Fruit fly (Drosophila melanogaster): Measurements from ENCODE around the gene Met.

Met gene

dm6 chrX:11576540-11576939 is 39.4 kb upstream of the Met start, which contains the start of gene CG11695 (continued):
- no peak for TF ChIP-seq hb (GFP tag; IDR thresholded peaks at IDR 0.05; ENCODE audit: partially characterized antibody)
- peak; percentile 35 for TF ChIP-seq CG10209 (GFP tag; optimal IDR thresholded peaks at IDR 0.05)
- TF ChIP-seq HLH3B (GFP tag; IDR thresholded peaks at IDR 0.05) = peak; percentile 37; the same call in 1 of the 2 replicates
- TF ChIP-seq CG6689 (GFP tag; IDR thresholded peaks at IDR 0.05) = peak; percentile 72
- TF ChIP-seq otp (GFP tag; IDR thresholded peaks at IDR 0.05) = no peak
- TF ChIP-seq CG9727 (GFP tag; optimal IDR thresholded peaks at IDR 0.05) = peak; percentile 52
- no peak for TF ChIP-seq CG13123 (GFP tag; optimal IDR thresholded peaks at IDR 0.05)
- peak; percentile 52 for TF ChIP-seq Dip3 (GFP tag; optimal IDR thresholded peaks at IDR 0.05)
- TF ChIP-seq CG34376 (GFP tag; optimal IDR thresholded peaks at IDR 0.05) = peak; percentile 58
- peak; percentile 65 for TF ChIP-seq Mad (GFP tag; optimal IDR thresholded peaks at IDR 0.05)
- no peak for TF ChIP-seq tio (GFP tag; optimal IDR thresholded peaks at IDR 0.05)
- no peak for TF ChIP-seq shn (GFP tag; optimal IDR thresholded peaks at IDR 0.05)
- TF ChIP-seq CG6813 (GFP tag; optimal IDR thresholded peaks at IDR 0.05) = no peak
- no peak for TF ChIP-seq zen2 (GFP tag; IDR thresholded peaks at IDR 0.05; ENCODE audit: partially characterized antibody)
- TF ChIP-seq CG7786 (GFP tag; optimal IDR thresholded peaks at IDR 0.05) = no peak
- no peak for TF ChIP-seq CG10462 (GFP tag; optimal IDR thresholded peaks at IDR 0.05)
- TF ChIP-seq CG31224 (GFP tag; IDR thresholded peaks at IDR 0.05) = no peak
- TF ChIP-seq CG15514 (GFP tag; optimal IDR thresholded peaks at IDR 0.05) = peak; percentile 81
- TF ChIP-seq Hr51 (GFP tag; optimal IDR thresholded peaks at IDR 0.05) = peak; percentile 5 to 66
- TF ChIP-seq stc (GFP tag; IDR thresholded peaks at IDR 0.05) = no peak; the same call in 1 of the 2 replicates
- TF ChIP-seq gcm2 (GFP tag; optimal IDR thresholded peaks at IDR 0.05) = no peak
- TF ChIP-seq ewg (GFP tag; optimal IDR thresholded peaks at IDR 0.05) = peak; percentile 18
- no peak for TF ChIP-seq grn (GFP tag; optimal IDR thresholded peaks at IDR 0.05)
- peak; percentile 69 for TF ChIP-seq CG8290 (GFP tag; optimal IDR thresholded peaks at IDR 0.05)
- peak in 1 of 2 experiments; percentile 15 for TF ChIP-seq CG8290 (tag; optimal IDR thresholded peaks at IDR 0.05)
- TF ChIP-seq gt (GFP tag; IDR thresholded peaks at IDR 0.05) = no peak
- no peak for TF ChIP-seq CG6791 (GFP tag; IDR thresholded peaks at IDR 0.05; ENCODE audit: partially characterized antibody)
- TF ChIP-seq CG15269 (tag; optimal IDR thresholded peaks at IDR 0.05) = peak; percentile 69
- TF ChIP-seq ATbp (GFP tag; optimal IDR thresholded peaks at IDR 0.05) = no peak
- TF ChIP-seq Dref (GFP tag; IDR thresholded peaks at IDR 0.05) = no peak
- no peak for TF ChIP-seq p53 (GFP tag; optimal IDR thresholded peaks at IDR 0.05)
- TF ChIP-seq CG8359 (GFP tag; optimal IDR thresholded peaks at IDR 0.05; ENCODE audit: borderline replicate concordance) = no peak
- TF ChIP-seq GATAe (GFP tag; conservative IDR thresholded peaks at IDR 0.05) = no peak
- TF ChIP-seq gsb (GFP tag; IDR thresholded peaks at IDR 0.05) = no peak
- peak; percentile 47 for TF ChIP-seq Fer2 (tag; optimal IDR thresholded peaks at IDR 0.05)
- no peak for TF ChIP-seq NC2α (GFP tag; optimal IDR thresholded peaks at IDR 0.05)
- peak; percentile 27 for TF ChIP-seq salm (tag; optimal IDR thresholded peaks at IDR 0.05)
- TF ChIP-seq luna (GFP tag; optimal IDR thresholded peaks at IDR 0.05) = no peak
- TF ChIP-seq Mes4 (GFP tag; optimal IDR thresholded peaks at IDR 0.05) = no peak
- TF ChIP-seq vnd (GFP tag; IDR thresholded peaks at IDR 0.05; ENCODE audit: partially characterized antibody) = no peak
- peak; percentile 80 for TF ChIP-seq CG4617 (GFP tag; optimal IDR thresholded peaks at IDR 0.05; ENCODE audit: borderline replicate concordance)
- peak; percentile 13 for TF ChIP-seq CG11723 (GFP tag; optimal IDR thresholded peaks at IDR 0.05)
- TF ChIP-seq ara (GFP tag; IDR thresholded peaks at IDR 0.05) = no peak
- peak; percentile 4 for TF ChIP-seq odd (GFP tag; optimal IDR thresholded peaks at IDR 0.05)
- TF ChIP-seq peb (GFP tag; IDR thresholded peaks at IDR 0.05) = peak; percentile 45; the same call in 1 of the 2 replicates
- TF ChIP-seq trh (GFP tag; optimal IDR thresholded peaks at IDR 0.05) = peak; percentile 35
- no peak for TF ChIP-seq eve (GFP tag; optimal IDR thresholded peaks at IDR 0.05)
- TF ChIP-seq ci (GFP tag; IDR thresholded peaks at IDR 0.05) = no peak
- peak; percentile 49; the same call in 1 of the 2 replicates for TF ChIP-seq Taf1 (GFP tag; IDR thresholded peaks at IDR 0.05)
- peak; percentile 18 for TF ChIP-seq HHEX (GFP tag; optimal IDR thresholded peaks at IDR 0.05)
- TF ChIP-seq CG4328 (GFP tag; optimal IDR thresholded peaks at IDR 0.05) = peak; percentile 75
